Worm (Caenorhabditis elegans) whole organism, young adult: ENCODE measurements around the gene srh-240.

Experiments
- Y79H2A.3 ChIP-seq: fragments of 200-800 bp; sonication (Bioruptor generic); conservative IDR thresholded peaks from 2 replicates; pipeline ENCODE4 v1.3.6; 2022; ENCODE audit warnings: missing genetic modification reagents, missing genetic modification characterization, missing compliant biosample characterization
- ama-1 ChIP-seq, 3 experiments: fragments of 150-350 bp in 1 of 3; sonication (generic microtip) in 2 of 3; optimal IDR thresholded peaks; 2 replicates each; lab custom pipeline; 2014 to 2018; ENCODE audit warnings: missing biosample characterization in 2 of 3, missing genetic modification characterization in 2 of 3, missing genetic modification reagents in 2 of 3
- attf-6 ChIP-seq: fragments of 200-800 bp; sonication (Bioruptor generic); IDR thresholded peaks from 2 replicates; pipeline ENCODE4 v1.3.6; 2022; ENCODE audit warnings: missing genetic modification reagents, missing genetic modification characterization, missing compliant biosample characterization
- ceh-58 ChIP-seq: fragments of 200-800 bp; sonication (Bioruptor generic); IDR thresholded peaks from 2 replicates; pipeline ENCODE4 v1.3.6; 2022; ENCODE audit warnings: missing genetic modification characterization, missing compliant biosample characterization
- dpl-1 ChIP-seq: fragments of 150-350 bp; optimal IDR thresholded peaks from 2 replicates; lab custom pipeline; 2014; ENCODE audit warnings: missing biosample characterization, missing genetic modification reagents, missing genetic modification characterization
- tbp1 ChIP-seq: fragments of 200-800 bp; sonication (Bioruptor generic); optimal IDR thresholded peaks from 2 replicates; lab custom pipeline; 2018; ENCODE audit warnings: mild to moderate bottlenecking, missing genetic modification characterization, missing compliant biosample characterization
- unc-62 ChIP-seq: fragments of 150-350 bp; optimal IDR thresholded peaks from 2 replicates; lab custom pipeline; 2014; ENCODE audit warnings: missing biosample characterization, missing genetic modification reagents, missing genetic modification characterization
- ztf-26 ChIP-seq: sonication (generic microtip); optimal IDR thresholded peaks from 2 replicates; lab custom pipeline; 2017; ENCODE audit warnings: missing genetic modification characterization, missing compliant biosample characterization

DNA sequence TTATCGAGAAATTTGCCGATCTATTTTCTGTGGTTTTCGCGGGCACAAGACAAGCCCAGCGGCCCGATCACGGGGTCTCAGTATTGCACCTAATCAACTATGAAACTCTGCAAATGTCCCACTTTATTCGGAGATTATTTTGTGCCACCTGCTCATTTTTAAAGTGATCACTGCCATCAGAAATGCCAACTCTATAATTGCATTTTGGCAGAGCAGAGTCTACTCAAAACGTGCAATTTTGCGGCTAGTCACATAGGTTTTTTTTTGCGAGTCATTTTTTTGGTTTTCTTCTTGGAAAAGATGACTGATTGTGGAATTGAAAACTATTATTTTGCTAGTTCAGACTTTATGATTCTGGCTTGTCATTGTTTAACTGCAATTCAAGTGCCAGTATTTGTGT lies at the start of gene srh-240:
- no peak for TF ChIP-seq ztf-26 (tag; lab: Kevin White, UChicago)
- no peak for TF ChIP-seq tbp1 (GFP tag; lab: Kevin White, UChicago)
- no peak for TF ChIP-seq ama-1 (optimal IDR thresholded peaks at IDR 0.05; lab: Kevin White, UChicago)
- no peak for TF ChIP-seq ama-1 (GFP tag; optimal IDR thresholded peaks at IDR 0.05; lab: Kevin White, UChicago)
- no peak for TF ChIP-seq Y79H2A.3 (GFP tag; lab: Robert Waterston, UW)
- TF ChIP-seq unc-62 (GFP tag; lab: Kevin White, UChicago), result no peak
- TF ChIP-seq attf-6 (GFP tag; lab: Robert Waterston, UW), result no peak
- no peak for TF ChIP-seq dpl-1
- no peak for TF ChIP-seq ceh-58 (GFP tag; lab: Robert Waterston, UW)
